Worm (Caenorhabditis elegans) whole organism, L1 larva: Measurements from ENCODE around the gene clec-127.

ENCODE experiments used
- C04F5.9 ChIP-seq: sonication (generic microtip); optimal IDR thresholded peaks from 2 replicates; lab custom pipeline; 2016; ENCODE audit warnings: missing genetic modification characterization, missing compliant biosample characterization
- C16A3.4 ChIP-seq: fragments of 150-350 bp; optimal IDR thresholded peaks from 2 replicates; lab custom pipeline; 2014; ENCODE audit warnings: missing biosample characterization, missing genetic modification characterization
- F16B12.6 ChIP-seq: fragments of 150-350 bp; optimal IDR thresholded peaks from 2 replicates; lab custom pipeline; 2014; ENCODE audit warnings: missing biosample characterization, missing genetic modification characterization
- Y116A8C.19 ChIP-seq: sonication (generic microtip); optimal IDR thresholded peaks from 2 replicates; lab custom pipeline; 2016; ENCODE audit warnings: missing compliant biosample characterization, missing genetic modification characterization, borderline replicate concordance
- alr-1 ChIP-seq: fragments of 200-800 bp; sonication (Bioruptor generic); optimal IDR thresholded peaks from 2 replicates; lab custom pipeline; 2018; ENCODE audit warnings: borderline replicate concordance, mild to moderate bottlenecking, missing genetic modification characterization, missing compliant biosample characterization
- blmp-1 ChIP-seq: fragments of 150-350 bp; optimal IDR thresholded peaks from 2 replicates; lab custom pipeline; 2014; ENCODE audit warnings: missing biosample characterization, missing genetic modification characterization
- ceh-8 ChIP-seq: fragments of 200-800 bp; sonication (Bioruptor generic); optimal IDR thresholded peaks from 2 replicates; lab custom pipeline; 2018; ENCODE audit warnings: mild to moderate bottlenecking, missing genetic modification characterization, moderate library complexity, missing compliant biosample characterization
- ceh-82 ChIP-seq, 3 experiments: fragments of 150-350 bp in 1 of 3; sonication (generic microtip) in 2 of 3; optimal IDR thresholded peaks; 2 replicates each; lab custom pipeline; 2014 to 2017; ENCODE audit warnings: missing biosample characterization in 3 of 3, missing genetic modification characterization in 3 of 3
- ceh-90 ChIP-seq: sonication (generic microtip); optimal IDR thresholded peaks from 2 replicates; lab custom pipeline; 2016; ENCODE audit warnings: missing genetic modification characterization, missing compliant biosample characterization
- dpl-1 ChIP-seq, 3 experiments: fragments of 150-350 bp in 2 of 3; sonication (generic microtip) in 1 of 3; optimal IDR thresholded peaks; 2 replicates each; lab custom pipeline; 2014 to 2017; ENCODE audit warnings: missing biosample characterization in 3 of 3, missing genetic modification characterization in 3 of 3, missing genetic modification reagents in 3 of 3
- efl-1 ChIP-seq, 4 experiments: fragments of 150-350 bp; optimal IDR thresholded peaks in 3 of 4; peaks in 1 of 4; 1 replicate in 1 of 4; 2 replicates in 3 of 4; lab custom pipeline; 2014; ENCODE audit warnings: missing biosample characterization in 2 of 4, missing genetic modification characterization in 2 of 4, missing genetic modification reagents in 2 of 4
- egl-13 ChIP-seq: sonication (generic microtip); optimal IDR thresholded peaks from 2 replicates; lab custom pipeline; 2016; ENCODE audit warnings: missing genotype, missing genetic modification reagents, missing genetic modification characterization, missing compliant biosample characterization
- elt-2 ChIP-seq: sonication (generic microtip); optimal IDR thresholded peaks from 2 replicates; lab custom pipeline; 2016; ENCODE audit warnings: missing genetic modification characterization, mild to moderate bottlenecking, inconsistent platforms, missing compliant biosample characterization, missing genetic modification reagents
- elt-3 ChIP-seq, 6 experiments: fragments of 150-350 bp in 1 of 6; sonication (generic microtip); optimal IDR thresholded peaks; 2 replicates each; lab custom pipeline; 2017 to 2018; ENCODE audit warnings: missing biosample characterization in 6 of 6, missing genetic modification characterization in 6 of 6, inconsistent platforms in 1 of 6
- fkh-10 ChIP-seq: sonication (generic microtip); optimal IDR thresholded peaks from 2 replicates; lab custom pipeline; 2017; ENCODE audit warnings: missing biosample characterization, missing genetic modification reagents, missing genetic modification characterization
- fkh-4 ChIP-seq: sonication (generic microtip); optimal IDR thresholded peaks from 2 replicates; lab custom pipeline; 2016; ENCODE audit warnings: missing compliant biosample characterization, missing genetic modification characterization, borderline replicate concordance
- fkh-8 ChIP-seq: sonication (generic microtip); optimal IDR thresholded peaks from 2 replicates; lab custom pipeline; 2016; ENCODE audit warnings: mild to moderate bottlenecking, missing genetic modification characterization, missing compliant biosample characterization
- fos-1 ChIP-seq: fragments of 150-350 bp; optimal IDR thresholded peaks from 2 replicates; lab custom pipeline; 2014; ENCODE audit warnings: missing biosample characterization, missing genetic modification characterization
- hlh-17 ChIP-seq: fragments of 200-800 bp; sonication (Bioruptor generic); optimal IDR thresholded peaks from 2 replicates; lab custom pipeline; 2018; ENCODE audit warnings: missing genetic modification characterization, mild to moderate bottlenecking, missing compliant biosample characterization, moderate library complexity, borderline replicate concordance
- hpl-2 ChIP-seq: fragments of 150-350 bp; optimal IDR thresholded peaks from 2 replicates; lab custom pipeline; 2014; ENCODE audit warnings: missing biosample characterization, missing genetic modification reagents, missing genetic modification characterization
- isw-1 ChIP-seq: fragments of 200-800 bp; sonication (Bioruptor generic); IDR thresholded peaks from 2 replicates; pipeline ENCODE4 v1.3.6; 2022; ENCODE audit warnings: missing genetic modification characterization, missing compliant biosample characterization
- lin-13 ChIP-seq: fragments of 150-350 bp; optimal IDR thresholded peaks from 2 replicates; lab custom pipeline; 2014; ENCODE audit warnings: missing biosample characterization, missing genetic modification reagents, missing genetic modification characterization
- lin-14 ChIP-seq: fragments of 200-800 bp; sonication (Bioruptor generic); optimal IDR thresholded peaks from 2 replicates; lab custom pipeline; 2018; ENCODE audit warnings: mild to moderate bottlenecking, missing genetic modification characterization, moderate library complexity, missing compliant biosample characterization
- lin-35 ChIP-seq, 2 experiments: fragments of 150-350 bp; optimal IDR thresholded peaks; 2 replicates each; lab custom pipeline; 2014; ENCODE audit warnings: missing biosample characterization in 2 of 2, missing genetic modification characterization in 2 of 2, missing genetic modification reagents in 2 of 2
- lin-39 ChIP-seq: fragments of 150-350 bp; optimal IDR thresholded peaks from 2 replicates; lab custom pipeline; 2014; ENCODE audit warnings: missing biosample characterization, missing genetic modification reagents, missing genetic modification characterization
- lsy-2 ChIP-seq, 2 experiments: fragments of 150-350 bp; optimal IDR thresholded peaks; 2 replicates each; lab custom pipeline; 2014; ENCODE audit warnings: missing biosample characterization in 2 of 2, missing genetic modification characterization in 2 of 2
- mef-2 ChIP-seq: fragments of 150-350 bp; optimal IDR thresholded peaks from 2 replicates; lab custom pipeline; 2014; ENCODE audit warnings: missing biosample characterization, missing genetic modification characterization
- mep-1 ChIP-seq: fragments of 150-350 bp; optimal IDR thresholded peaks from 2 replicates; lab custom pipeline; 2014; ENCODE audit warnings: missing biosample characterization, missing genetic modification characterization
- nhr-237 ChIP-seq: fragments of 150-350 bp; optimal IDR thresholded peaks from 2 replicates; lab custom pipeline; 2014; ENCODE audit warnings: missing biosample characterization, missing genetic modification characterization
- nhr-28 ChIP-seq: fragments of 150-350 bp; optimal IDR thresholded peaks from 2 replicates; lab custom pipeline; 2014; ENCODE audit warnings: missing biosample characterization, missing genetic modification characterization
- nhr-47 ChIP-seq: sonication (generic microtip); optimal IDR thresholded peaks from 2 replicates; lab custom pipeline; 2016; ENCODE audit warnings: mild to moderate bottlenecking, missing genetic modification characterization, moderate library complexity, missing compliant biosample characterization
- nhr-71 ChIP-seq: sonication (generic microtip); optimal IDR thresholded peaks from 2 replicates; lab custom pipeline; 2016; ENCODE audit warnings: mild to moderate bottlenecking, missing genetic modification characterization, moderate library complexity, missing compliant biosample characterization
- nhr-76 ChIP-seq: sonication (generic microtip); optimal IDR thresholded peaks from 2 replicates; lab custom pipeline; 2017; ENCODE audit warnings: missing biosample characterization, missing genetic modification characterization
- nhr-85 ChIP-seq: sonication (generic microtip); peaks from one replicate; lab custom pipeline; 2016; ENCODE audit warnings: missing genetic modification characterization, inconsistent platforms, missing compliant biosample characterization
- pag-3 ChIP-seq: sonication (generic microtip); optimal IDR thresholded peaks from 2 replicates; lab custom pipeline; 2017; ENCODE audit warnings: missing genetic modification characterization, mild to moderate bottlenecking, missing compliant biosample characterization, antibody characterized with exemption, borderline replicate concordance; ENCODE audit not compliant: insufficient read depth
- pqm-1 ChIP-seq: sonication (generic microtip); optimal IDR thresholded peaks from 3 replicates; lab custom pipeline; 2017; ENCODE audit warnings: missing biosample characterization, missing genetic modification characterization
- rnt-1 ChIP-seq: sonication (generic microtip); optimal IDR thresholded peaks from 2 replicates; lab custom pipeline; 2016; ENCODE audit warnings: mild to moderate bottlenecking, missing genetic modification characterization, moderate library complexity, missing compliant biosample characterization
- skn-1 ChIP-seq: fragments of 150-350 bp; optimal IDR thresholded peaks from 2 replicates; lab custom pipeline; 2014; ENCODE audit warnings: missing biosample characterization, missing genetic modification characterization
- swsn-7 ChIP-seq: sonication (generic microtip); optimal IDR thresholded peaks from 2 replicates; lab custom pipeline; 2016; ENCODE audit warnings: missing genetic modification characterization, missing compliant biosample characterization
- tlp-1 ChIP-seq: fragments of 150-350 bp; optimal IDR thresholded peaks from 2 replicates; lab custom pipeline; 2014; ENCODE audit warnings: missing biosample characterization, missing genetic modification characterization
- unc-62 ChIP-seq: fragments of 150-350 bp; optimal IDR thresholded peaks from 2 replicates; lab custom pipeline; 2014; ENCODE audit warnings: missing biosample characterization, missing genetic modification reagents, missing genetic modification characterization
- unc-86 ChIP-seq: sonication (generic microtip); optimal IDR thresholded peaks from 2 replicates; lab custom pipeline; 2016; ENCODE audit warnings: missing genetic modification characterization, missing compliant biosample characterization
- unc-98 ChIP-seq: fragments of 200-800 bp; sonication (Bioruptor generic); IDR thresholded peaks from 2 replicates; pipeline ENCODE4 v1.3.6; 2022; ENCODE audit warnings: missing genetic modification characterization, missing compliant biosample characterization
- xbp-1 ChIP-seq: sonication (generic microtip); optimal IDR thresholded peaks from 2 replicates; lab custom pipeline; 2016; ENCODE audit warnings: missing genetic modification characterization, missing compliant biosample characterization
- zip-4 ChIP-seq: fragments of 200-800 bp; sonication (Bioruptor generic); optimal IDR thresholded peaks from 2 replicates; lab custom pipeline; 2018; ENCODE audit warnings: mild to moderate bottlenecking, missing genetic modification characterization, moderate library complexity, missing compliant biosample characterization

clec-127 gene

ce11 chrII:3550352-3550751 lies 18.7 kb downstream of the clec-127 start, which contains the start of gene W10G11.19:
Gene W10G11.19 (plus strand): TSS chrII:3550652.
- TF ChIP-seq isw-1 (GFP tag; lab: Robert Waterston, UW) (no peak), C04F5.9 (no peak), lin-39 (no peak), mef-2 (tag; lab: Kevin White, UChicago) (no peak), lin-13 (GFP tag; lab: Kevin White, UChicago) (no peak), tlp-1 (tag; lab: Kevin White, UChicago) (no peak), C16A3.4 (no peak), nhr-237 (tag; lab: Kevin White, UChicago) (no peak), ceh-90 (tag; lab: Kevin White, UChicago) (no peak), xbp-1 (tag; lab: Kevin White, UChicago) (no peak), Y116A8C.19 (tag; lab: Kevin White, UChicago) (no peak), nhr-28 (tag; lab: Kevin White, UChicago) (no peak)
- TF ChIP-seq, all 84 proteins: peak for 0

- peak in 1 of 2 experiments; percentile 21 for TF ChIP-seq lin-35 (GFP tag; optimal IDR thresholded peaks at IDR 0.05; lab: Kevin White, UChicago)
- TF ChIP-seq mep-1: peak; percentile 21
- no peak for TF ChIP-seq xbp-1 (tag; lab: Kevin White, UChicago)
- no peak for TF ChIP-seq ceh-8 (GFP tag; lab: Kevin White, UChicago)
- TF ChIP-seq fos-1 (tag; lab: Kevin White, UChicago): no peak
- TF ChIP-seq swsn-7 (tag; lab: Kevin White, UChicago): no peak
- TF ChIP-seq lsy-2 (tag; optimal IDR thresholded peaks at IDR 0.05; lab: Kevin White, UChicago): peak; percentile 36 to 47
- peak; percentile 12 for TF ChIP-seq unc-86 (tag; lab: Kevin White, UChicago)
- TF ChIP-seq alr-1 (tag; lab: Kevin White, UChicago): no peak
- TF ChIP-seq fkh-10: peak; percentile 44
- TF ChIP-seq rnt-1: no peak
- no peak for TF ChIP-seq nhr-28 (tag; lab: Kevin White, UChicago)
- TF ChIP-seq tlp-1 (tag; lab: Kevin White, UChicago): no peak
- TF ChIP-seq unc-62: no peak
- TF ChIP-seq Y116A8C.19 (tag; lab: Kevin White, UChicago): no peak
- TF ChIP-seq fkh-4 (tag; lab: Kevin White, UChicago): no peak
- TF ChIP-seq pag-3 (tag; lab: Kevin White, UChicago): no peak
- no peak for TF ChIP-seq elt-3 (tag; optimal IDR thresholded peaks at IDR 0.05; lab: Kevin White, UChicago)
- TF ChIP-seq fkh-8 (tag; lab: Kevin White, UChicago): peak; percentile 30
- peak in 2 of 3 experiments; percentile 21 to 29 for TF ChIP-seq ceh-82 (tag; optimal IDR thresholded peaks at IDR 0.05; lab: Kevin White, UChicago)
- peak; percentile 47 to 65 for TF ChIP-seq efl-1 (optimal IDR thresholded peaks at IDR 0.05; lab: Kevin White, UChicago)
- TF ChIP-seq efl-1 (GFP tag; optimal IDR thresholded peaks at IDR 0.05 in 1 of 2; lab: Kevin White, UChicago): peak; percentile 30 to 76
- TF ChIP-seq F16B12.6 (tag; lab: Kevin White, UChicago): peak; percentile 36
- TF ChIP-seq elt-2 (tag; lab: Kevin White, UChicago): no peak
- no peak for TF ChIP-seq skn-1 (tag; lab: Kevin White, UChicago)
- TF ChIP-seq C04F5.9: no peak
- TF ChIP-seq nhr-71: no peak
- no peak for TF ChIP-seq C16A3.4
- TF ChIP-seq unc-98 (GFP tag; lab: Robert Waterston, UW): no peak
- no peak for TF ChIP-seq nhr-76
- TF ChIP-seq dpl-1 (GFP tag; optimal IDR thresholded peaks at IDR 0.05; lab: Kevin White, UChicago): peak in 1 of 3 experiments; percentile 15
- peak; percentile 42 for TF ChIP-seq nhr-47 (tag; lab: Kevin White, UChicago)
- peak; percentile 89 for TF ChIP-seq lin-14 (GFP tag; lab: Kevin White, UChicago)
- no peak for TF ChIP-seq hlh-17
- no peak for TF ChIP-seq blmp-1 (tag; lab: Kevin White, UChicago)
- no peak for TF ChIP-seq egl-13 (tag; lab: Kevin White, UChicago)
- TF ChIP-seq hpl-2: no peak
- no peak for TF ChIP-seq zip-4 (GFP tag; lab: Kevin White, UChicago)
- no peak for TF ChIP-seq pqm-1
- TF ChIP-seq nhr-85 (tag; lab: Kevin White, UChicago): no peak
Observed at ce11 chrII:3547282-3547681, 21.7 kb downstream of the clec-127 start.
